Fruit fly (Drosophila melanogaster) whole organism, wandering third instar larva: ENCODE data around the gene barc.

Experiments
- Abd-B ChIP-seq: fragments of >200 bp; optimal IDR thresholded peaks from 2 replicates; lab custom pipeline; 2017; ENCODE audit warnings: missing biosample characterization, missing genetic modification characterization
- CG32264 ChIP-seq: fragments of 200-800 bp; sonication (Bioruptor generic); optimal IDR thresholded peaks from 2 replicates; lab custom pipeline; 2016; ENCODE audit warnings: missing biosample characterization, missing genetic modification characterization
- CG9705 ChIP-seq: fragments of 200-800 bp; sonication (Bioruptor generic); optimal IDR thresholded peaks from 2 replicates; lab custom pipeline; 2018; ENCODE audit warnings: missing biosample characterization, mild to moderate bottlenecking, missing genetic modification characterization
- CrebA ChIP-seq: fragments of 200-800 bp; sonication (Bioruptor generic); optimal IDR thresholded peaks from 2 replicates; lab custom pipeline; 2016; ENCODE audit warnings: missing biosample characterization, mild to moderate bottlenecking, missing genetic modification characterization, borderline replicate concordance
- Dfd ChIP-seq: fragments of >200 bp; optimal IDR thresholded peaks from 2 replicates; lab custom pipeline; 2017; ENCODE audit warnings: missing biosample characterization, missing genetic modification characterization
- Dif ChIP-seq: fragments of 200-275, 200-300 bp; sonication (Bioruptor generic); optimal IDR thresholded peaks from 2 replicates; lab custom pipeline; 2018; ENCODE audit warnings: missing biosample characterization, missing genetic modification characterization; ENCODE audit not compliant: partially characterized antibody
- GATAd ChIP-seq: sonication (Bioruptor generic); optimal IDR thresholded peaks from 2 replicates; lab custom pipeline; 2016; ENCODE audit warnings: missing biosample characterization, missing genetic modification characterization
- HLH106 ChIP-seq: fragments of 200-800 bp; optimal IDR thresholded peaks from 3 replicates; lab custom pipeline; 2019; ENCODE audit warnings: missing biosample characterization, mild to moderate bottlenecking, missing genetic modification characterization, moderate library complexity
- Hnf4 ChIP-seq: fragments of 200-800 bp; sonication (Bioruptor generic); optimal IDR thresholded peaks from 2 replicates; lab custom pipeline; 2016; ENCODE audit warnings: missing biosample characterization, mild to moderate bottlenecking, missing genetic modification characterization
- Hr78 ChIP-seq: fragments of >200 bp; optimal IDR thresholded peaks from 2 replicates; lab custom pipeline; 2017; ENCODE audit warnings: missing biosample characterization, missing genetic modification characterization
- Hr83 ChIP-seq: fragments of 200-300 bp; sonication (Bioruptor generic); optimal IDR thresholded peaks from 2 replicates; lab custom pipeline; 2016; ENCODE audit warnings: missing biosample characterization, mild to moderate bottlenecking, missing genetic modification characterization, moderate library complexity; ENCODE audit not compliant: poor library complexity, severe bottlenecking
- Jra ChIP-seq: sonication (Bioruptor generic); optimal IDR thresholded peaks from 2 replicates; lab custom pipeline; 2016; ENCODE audit warnings: missing biosample characterization, missing genetic modification characterization
- Mio ChIP-seq: sonication (Bioruptor generic); optimal IDR thresholded peaks from 2 replicates; lab custom pipeline; 2016; ENCODE audit warnings: missing biosample characterization, missing genetic modification characterization
- Myc ChIP-seq: fragments of >200 bp; optimal IDR thresholded peaks from 2 replicates; lab custom pipeline; 2017
- N ChIP-seq: fragments of >200 bp; optimal IDR thresholded peaks from 2 replicates; lab custom pipeline; 2018; ENCODE audit warnings: missing biosample characterization, missing external identifiers, missing genetic modification characterization
- OdsH ChIP-seq: fragments of 200-800 bp; sonication (Bioruptor generic); optimal IDR thresholded peaks from 2 replicates; lab custom pipeline; 2016; ENCODE audit warnings: missing biosample characterization, mild to moderate bottlenecking, missing genetic modification characterization
- Rel ChIP-seq, 2 experiments: fragments of 200-800 bp; sonication (Bioruptor generic) in 1 of 2; optimal IDR thresholded peaks; 2 replicates in 1 of 2; 3 replicates in 1 of 2; lab custom pipeline; 2016 to 2019; ENCODE audit warnings: mild to moderate bottlenecking in 2 of 2, missing biosample characterization in 2 of 2, missing genetic modification characterization in 2 of 2, moderate library complexity in 1 of 2
- Sp1 ChIP-seq: fragments of 200-800 bp; sonication (Bioruptor generic); optimal IDR thresholded peaks from 3 replicates; lab custom pipeline; 2019; ENCODE audit warnings: missing biosample characterization, mild to moderate bottlenecking, missing genetic modification characterization, moderate library complexity
- Vsx2 ChIP-seq: fragments of 200-300, 225-300 bp; sonication (Bioruptor generic); optimal IDR thresholded peaks from 2 replicates; lab custom pipeline; 2018; ENCODE audit warnings: missing biosample characterization, missing genetic modification characterization; ENCODE audit not compliant: partially characterized antibody
- br ChIP-seq: fragments of 200-800 bp; sonication (Bioruptor generic); optimal IDR thresholded peaks from 2 replicates; lab custom pipeline; 2016; ENCODE audit warnings: missing biosample characterization, missing genetic modification characterization
- brk ChIP-seq: fragments of 200-800 bp; sonication (Bioruptor generic); optimal IDR thresholded peaks from 2 replicates; lab custom pipeline; 2016; ENCODE audit warnings: missing biosample characterization, mild to moderate bottlenecking, missing genetic modification characterization
- dl ChIP-seq, 2 experiments: fragments of 175-275, 200-275 bp in 1 of 2; fragments of 200-275 bp in 1 of 2; sonication (Bioruptor generic); optimal IDR thresholded peaks; lab custom pipeline; 2018; ENCODE audit warnings: mild to moderate bottlenecking in 2 of 2, missing biosample characterization in 2 of 2, missing genetic modification characterization in 2 of 2, moderate library complexity in 2 of 2; ENCODE audit not compliant: partially characterized antibody in 2 of 2, insufficient read depth in 1 of 2
- dmrt93B ChIP-seq: fragments of 200-800 bp; sonication (Bioruptor generic); optimal IDR thresholded peaks from 2 replicates; lab custom pipeline; 2018; ENCODE audit warnings: missing biosample characterization, mild to moderate bottlenecking, missing genetic modification characterization
- dsf ChIP-seq: sonication (Bioruptor generic); optimal IDR thresholded peaks from 2 replicates; lab custom pipeline; 2016; ENCODE audit warnings: missing biosample characterization, missing genetic modification characterization, borderline replicate concordance
- ey ChIP-seq: fragments of 200-800 bp; sonication (Bioruptor generic); optimal IDR thresholded peaks from 2 replicates; lab custom pipeline; 2016; ENCODE audit warnings: missing biosample characterization, missing genetic modification characterization
- foxo ChIP-seq, 2 experiments: fragments of 200-800 bp; sonication (Bioruptor generic); optimal IDR thresholded peaks; 2 replicates in 1 of 2; 3 replicates in 1 of 2; lab custom pipeline; 2016 to 2017; ENCODE audit warnings: missing biosample characterization in 2 of 2, missing genetic modification characterization in 2 of 2
- fru ChIP-seq: fragments of 200-800 bp; sonication (Bioruptor generic); optimal IDR thresholded peaks from 3 replicates; lab custom pipeline; 2016; ENCODE audit warnings: missing biosample characterization, mild to moderate bottlenecking, missing genetic modification characterization
- h ChIP-seq: fragments of 200-800 bp; sonication (Bioruptor generic); optimal IDR thresholded peaks from 3 replicates; lab custom pipeline; 2016; ENCODE audit warnings: missing biosample characterization, mild to moderate bottlenecking, missing genetic modification characterization
- jim ChIP-seq: fragments of 175-275, 200-325 bp; sonication (Bioruptor generic); optimal IDR thresholded peaks from 2 replicates; lab custom pipeline; 2016; ENCODE audit warnings: missing biosample characterization, mild to moderate bottlenecking, missing genetic modification characterization
- lola ChIP-seq: fragments of >200 bp; optimal IDR thresholded peaks from 2 replicates; lab custom pipeline; 2017; ENCODE audit warnings: missing biosample characterization, missing genetic modification characterization
- pan ChIP-seq: fragments of >200 bp; optimal IDR thresholded peaks from 2 replicates; lab custom pipeline; 2017
- psq ChIP-seq: fragments of 200-800 bp; sonication (Bioruptor generic); optimal IDR thresholded peaks from 3 replicates; lab custom pipeline; 2017; ENCODE audit warnings: missing biosample characterization, mild to moderate bottlenecking, missing genetic modification characterization, moderate library complexity
- rgr ChIP-seq: fragments of 200-800 bp; sonication (Bioruptor generic); optimal IDR thresholded peaks from 3 replicates; lab custom pipeline; 2016; ENCODE audit warnings: missing biosample characterization, mild to moderate bottlenecking, missing genetic modification characterization
- sage ChIP-seq: fragments of 200-800 bp; sonication (Bioruptor generic); optimal IDR thresholded peaks from 2 replicates; lab custom pipeline; 2016; ENCODE audit warnings: missing biosample characterization, mild to moderate bottlenecking, missing genetic modification characterization
- sv ChIP-seq: fragments of 200-800 bp; sonication (Bioruptor generic); optimal IDR thresholded peaks from 3 replicates; lab custom pipeline; 2016; ENCODE audit warnings: missing biosample characterization, missing genetic modification characterization
- tai ChIP-seq: sonication (Bioruptor generic); optimal IDR thresholded peaks from 2 replicates; lab custom pipeline; 2016; ENCODE audit warnings: missing biosample characterization, missing genetic modification characterization
- usp ChIP-seq: fragments of >200 bp; optimal IDR thresholded peaks from 2 replicates; lab custom pipeline; 2017; ENCODE audit warnings: missing biosample characterization, missing genetic modification characterization
- woc ChIP-seq: sonication (Bioruptor generic); optimal IDR thresholded peaks from 2 replicates; lab custom pipeline; 2016; ENCODE audit warnings: missing biosample characterization, mild to moderate bottlenecking, missing genetic modification characterization

Gene barc

DNA sequence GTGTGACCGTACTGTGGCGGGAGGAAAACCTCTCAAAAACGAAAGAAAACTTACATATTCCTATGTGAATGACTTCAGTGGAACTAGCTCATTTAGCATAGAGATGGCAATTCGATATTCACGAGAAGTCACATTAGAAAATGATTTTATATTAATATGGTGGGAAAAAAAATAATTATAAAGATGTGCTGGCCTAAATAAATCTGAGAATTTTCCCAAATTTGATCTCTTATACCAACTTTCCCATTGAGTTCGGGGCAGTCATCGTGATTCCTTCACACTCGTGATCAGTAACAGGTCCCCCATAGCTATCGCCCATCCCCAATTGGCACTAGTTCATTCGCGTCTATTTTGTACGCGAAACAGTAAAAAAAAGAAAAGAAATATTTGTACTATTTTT lies at the start of gene barc, which contains the start of gene Aef1:
Gene barc (minus strand): TSS at position 37 of the 400 bp plus-strand sequence.
Gene Aef1 (plus strand): TSS at position 325 of the 400 bp plus-strand sequence.
- TF ChIP-seq br (peak; percentile 83), rgr (GFP tag; lab: Kevin White, UChicago) (peak; percentile 88), ey (GFP tag; lab: Kevin White, UChicago) (peak; percentile 88), dl (GFP tag; optimal IDR thresholded peaks at IDR 0.05; lab: Kevin White, UChicago; ENCODE audit: insufficient read depth in 1 of 2, partially characterized antibody in 2 of 2) (no peak), usp (GFP tag; lab: Kevin White, UChicago) (no peak), Dfd (no peak), woc (GFP tag; lab: Kevin White, UChicago) (peak; percentile 93), Hr83 (peak; percentile 35), GATAd (peak; percentile 74), HLH106 (tag; lab: Kevin White, UChicago) (peak; percentile 90), dmrt93B (peak; percentile 85), lola (no peak), Hnf4 (GFP tag; lab: Kevin White, UChicago) (no peak), pan (lab: Kevin White, UChicago) (no peak), fru (GFP tag; lab: Kevin White, UChicago) (peak; percentile 84), CG9705 (GFP tag; lab: Kevin White, UChicago) (peak; percentile 77), Mio (GFP tag; lab: Kevin White, UChicago) (peak; percentile 16), h (GFP tag; lab: Kevin White, UChicago) (peak; percentile 90), Dif (GFP tag; lab: Kevin White, UChicago) (no peak), sv (GFP tag; lab: Kevin White, UChicago) (peak; percentile 79), jim (GFP tag; lab: Kevin White, UChicago) (no peak), brk (GFP tag; lab: Kevin White, UChicago) (no peak), psq (GFP tag; lab: Kevin White, UChicago) (peak; percentile 81), Jra (no peak), OdsH (peak; percentile 82), Sp1 (GFP tag; lab: Kevin White, UChicago) (peak; percentile 73), CrebA (GFP tag; lab: Kevin White, UChicago) (no peak), dsf (GFP tag; lab: Kevin White, UChicago) (peak; percentile 36), sage (no peak), Myc (lab: Kevin White, UChicago) (peak; percentile 17), Rel (GFP tag; optimal IDR thresholded peaks at IDR 0.05; lab: Kevin White, UChicago) (no peak), Rel (tag; optimal IDR thresholded peaks at IDR 0.05; lab: Kevin White, UChicago) (no peak), CG32264 (peak; percentile 26), Abd-B (GFP tag; lab: Kevin White, UChicago) (no peak), N (GFP tag; lab: Kevin White, UChicago) (no peak), Hr78 (no peak), Vsx2 (GFP tag; lab: Kevin White, UChicago) (no peak), tai (GFP tag; lab: Kevin White, UChicago) (no peak), foxo (GFP tag; optimal IDR thresholded peaks at IDR 0.05; lab: Kevin White, UChicago) (peak in 1 of 2 experiments; percentile 91)
- TF ChIP-seq, all 38 proteins: peak for 20

DNA sequence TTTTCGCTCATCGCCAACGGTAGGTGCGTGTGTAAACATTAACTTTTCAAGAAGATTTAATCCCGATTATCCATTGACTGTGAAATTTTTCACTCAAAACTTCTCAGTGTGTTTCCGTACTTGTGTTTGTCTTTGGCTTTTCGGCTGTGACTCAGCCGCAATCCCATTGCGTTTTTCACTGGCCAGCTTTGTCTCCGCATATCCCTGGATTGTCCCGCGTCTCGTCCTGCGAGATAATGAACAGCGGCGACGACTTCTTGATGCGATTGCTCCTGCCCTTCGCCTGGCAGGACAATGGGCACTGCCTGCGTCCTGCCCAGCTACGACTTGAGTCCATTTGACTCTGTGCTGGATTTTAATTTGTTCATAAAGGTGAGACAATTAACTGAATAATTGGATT lies 49.2 kb upstream of the barc start:
- TF ChIP-seq Dfd (no peak), pan (lab: Kevin White, UChicago) (no peak), brk (GFP tag; lab: Kevin White, UChicago) (no peak), Myc (lab: Kevin White, UChicago) (no peak), Dif (GFP tag; lab: Kevin White, UChicago) (no peak), Hr83 (no peak), jim (GFP tag; lab: Kevin White, UChicago) (no peak), dl (GFP tag; optimal IDR thresholded peaks at IDR 0.05; lab: Kevin White, UChicago; ENCODE audit: insufficient read depth in 1 of 2, partially characterized antibody in 2 of 2) (no peak)
